Fruit fly (Drosophila melanogaster): ENCODE results near the gene IP3K2.

Gene IP3K2

DNA sequence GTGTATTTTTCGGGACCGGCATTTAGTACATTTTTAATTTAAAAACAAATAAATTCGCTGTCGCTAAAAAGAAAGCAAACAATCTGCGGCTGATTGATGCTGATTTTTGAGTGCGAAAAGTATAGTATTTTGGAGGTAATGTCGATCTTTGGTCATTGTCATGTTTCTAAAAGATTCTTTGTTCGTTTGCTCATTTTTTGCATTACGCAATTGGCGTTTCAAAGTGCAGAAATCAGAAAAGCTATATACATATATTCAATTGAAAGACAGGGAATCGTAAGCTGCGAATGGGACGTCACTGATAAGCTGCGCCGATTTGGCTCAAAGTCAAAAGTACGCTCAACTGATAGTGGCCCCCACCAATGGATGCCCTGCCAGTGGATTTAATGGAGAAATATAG lies 69.1 kb downstream of the IP3K2 start:
- TF ChIP-seq CG8478 (optimal IDR thresholded peaks at IDR 0.05) = no peak
- TF ChIP-seq CTCF (optimal IDR thresholded peaks at IDR 0.05) = no peak

DNA sequence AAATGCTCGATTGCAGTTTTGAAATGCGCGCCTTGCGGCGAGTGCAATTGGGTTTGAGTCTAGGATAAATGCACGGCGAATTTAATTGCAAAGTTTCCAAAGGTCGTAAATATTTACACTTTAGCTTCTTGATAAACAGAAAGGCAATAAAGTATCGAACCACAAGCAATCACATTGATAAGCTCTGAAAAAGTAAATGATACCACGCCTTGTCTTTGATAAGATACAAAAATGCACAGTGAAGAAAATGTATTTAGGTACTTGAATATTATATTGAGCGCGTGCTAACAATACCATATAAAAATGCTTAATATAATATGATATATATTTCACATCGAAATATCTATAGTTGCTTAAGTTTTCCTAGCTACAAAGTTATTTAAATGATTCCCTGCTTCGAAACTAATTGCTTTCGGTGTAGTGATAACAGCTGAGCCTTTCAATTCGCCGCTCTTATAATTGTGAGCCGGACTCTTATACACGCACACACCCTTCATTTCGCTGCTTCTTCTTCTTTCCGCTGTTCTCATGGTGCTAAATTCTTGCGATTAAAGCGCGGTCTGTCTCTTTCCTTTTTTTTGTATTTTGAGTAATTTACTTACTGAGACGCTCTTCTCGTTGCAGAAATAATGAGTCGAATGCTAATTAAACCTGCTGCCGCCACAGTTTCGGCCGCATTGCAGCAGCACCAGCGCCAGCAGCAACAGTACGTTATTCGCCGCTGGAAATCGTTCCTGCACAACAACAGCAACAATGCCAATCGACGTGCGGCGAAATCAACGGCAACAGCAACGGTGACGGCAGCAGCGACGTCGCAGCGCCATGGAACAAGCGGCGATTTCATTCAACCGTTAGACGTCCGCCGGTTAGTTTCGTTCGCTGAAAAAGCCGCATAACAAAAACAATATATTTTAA lies 70.1 kb downstream of the IP3K2 start:
- TF ChIP-seq CTCF (optimal IDR thresholded peaks at IDR 0.05) (peak in 1 of 2 experiments; percentile 4), CG8478 (optimal IDR thresholded peaks at IDR 0.05) (no peak)

DNA sequence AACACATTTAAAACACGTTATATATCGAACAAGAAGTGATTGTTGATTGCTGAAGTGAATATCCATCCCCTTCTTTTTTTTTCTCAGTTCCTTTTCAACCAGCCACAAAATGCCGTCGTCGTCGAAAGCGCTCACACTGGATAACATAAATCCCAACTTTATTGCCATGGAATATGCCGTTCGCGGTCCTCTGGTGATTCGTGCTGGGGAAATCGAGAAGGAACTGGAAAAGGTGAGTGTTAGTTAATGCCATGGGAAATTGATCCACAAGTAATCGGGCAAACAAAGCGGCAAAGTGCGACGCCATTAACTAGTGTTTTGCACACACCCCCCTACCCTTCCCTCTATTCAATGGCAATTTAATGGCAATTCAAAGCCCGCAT lies 70.7 kb downstream of the IP3K2 start:
- no peak for TF ChIP-seq CG8478 (optimal IDR thresholded peaks at IDR 0.05)
- no peak for TF ChIP-seq CTCF (optimal IDR thresholded peaks at IDR 0.05)

DNA sequence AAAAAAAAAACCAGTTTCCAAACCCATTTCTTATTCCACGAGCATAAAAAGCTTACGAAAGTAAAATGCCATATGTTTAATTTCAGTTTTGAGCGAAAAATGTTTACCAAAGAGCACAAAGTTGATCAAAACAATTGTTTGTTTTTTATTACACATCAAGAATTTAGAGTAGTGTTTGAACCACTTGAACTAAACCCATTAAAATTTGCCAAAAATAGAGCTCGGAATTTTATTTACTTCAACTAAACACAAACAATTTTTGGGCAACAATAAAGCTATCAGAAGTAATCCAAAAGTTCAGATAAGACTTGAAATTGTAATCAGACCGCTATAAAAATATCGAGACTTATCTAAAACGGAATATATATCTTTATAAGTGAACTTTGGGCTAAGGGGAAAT lies 71.5 kb downstream of the IP3K2 start:
- TF ChIP-seq CTCF (optimal IDR thresholded peaks at IDR 0.05) (no peak), CG8478 (optimal IDR thresholded peaks at IDR 0.05) (no peak)

DNA sequence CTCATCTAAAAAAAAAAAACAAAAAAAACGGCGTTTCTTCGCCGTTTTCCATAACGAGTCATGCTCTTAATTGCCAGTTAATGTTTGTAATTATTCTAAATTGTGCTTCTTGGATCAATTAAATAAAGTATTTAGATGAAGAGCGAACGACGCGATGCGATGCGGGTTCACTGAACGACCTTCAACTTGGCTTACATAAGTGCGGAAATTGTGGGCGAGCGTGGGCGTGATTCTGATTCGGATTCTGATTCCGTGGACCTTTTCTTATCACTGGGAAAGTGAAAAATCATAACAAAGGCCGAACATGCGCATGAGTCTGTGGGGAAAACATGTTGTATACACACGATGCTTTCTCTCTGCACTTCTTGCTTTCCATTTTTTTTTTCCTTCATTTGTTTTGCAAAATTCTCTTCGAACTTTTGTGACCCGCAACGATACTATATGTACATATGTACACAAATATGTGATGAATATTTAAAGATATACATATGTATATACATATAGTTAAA lies 72.1 kb downstream of the IP3K2 start:
- TF ChIP-seq CTCF (optimal IDR thresholded peaks at IDR 0.05) (no peak), CG8478 (optimal IDR thresholded peaks at IDR 0.05) (no peak)

DNA sequence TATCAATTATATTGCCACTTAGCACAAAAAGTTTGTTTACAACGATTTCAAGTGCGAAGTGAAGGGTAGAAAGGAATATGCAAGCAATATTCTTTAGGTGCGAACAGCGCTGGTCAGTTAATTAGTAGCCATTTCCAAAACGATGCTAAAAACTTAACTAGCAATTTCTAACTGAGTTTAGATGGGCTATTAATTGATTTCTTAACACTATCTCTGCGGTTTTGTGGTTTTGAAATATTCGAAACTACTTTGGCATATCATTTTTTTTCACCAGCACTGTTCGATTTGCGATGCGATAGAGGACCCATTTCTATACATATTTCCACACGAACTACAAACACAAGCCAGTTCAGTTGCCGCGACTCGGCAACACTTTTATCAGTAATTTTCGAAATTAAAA lies 73.1 kb downstream of the IP3K2 start:
- TF ChIP-seq CTCF (optimal IDR thresholded peaks at IDR 0.05) = no peak
- TF ChIP-seq CG8478 (optimal IDR thresholded peaks at IDR 0.05) = no peak

Data from S2 (cell line).